Fruit fly (Drosophila melanogaster): ENCODE measurements around the gene Mcm6.

The Mcm6 gene

DNA sequence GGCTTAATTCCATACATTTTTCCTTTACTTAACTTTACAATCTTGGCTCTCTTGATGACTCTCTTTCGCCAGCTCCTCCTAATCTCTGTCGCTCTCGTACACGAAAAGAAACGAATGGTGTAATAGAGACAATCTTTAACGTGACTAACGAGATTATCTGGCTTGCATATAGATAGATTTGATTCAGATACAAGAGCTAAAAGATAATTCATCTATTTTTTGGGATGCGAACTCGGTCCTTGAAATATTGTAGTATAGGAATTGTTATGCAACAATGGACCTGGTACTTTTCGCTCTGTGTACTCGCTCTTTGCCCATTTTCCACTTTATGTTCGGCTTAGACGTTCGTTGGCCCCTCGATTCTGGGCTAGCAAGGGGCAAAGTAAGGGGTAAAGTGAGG lies 37.1 kb downstream of the Mcm6 start (continued):
- TF ChIP-seq CG4820 (GFP tag; optimal IDR thresholded peaks at IDR 0.05), result peak; percentile 55
- peak; percentile 49 for TF ChIP-seq CG10147 (GFP tag; optimal IDR thresholded peaks at IDR 0.05)
- TF ChIP-seq slp2 (GFP tag; optimal IDR thresholded peaks at IDR 0.05), result peak; percentile 82
- TF ChIP-seq org-1 (GFP tag; optimal IDR thresholded peaks at IDR 0.05), result peak; percentile 89
- peak; percentile 50 for TF ChIP-seq CG1647 (GFP tag; optimal IDR thresholded peaks at IDR 0.05)
- TF ChIP-seq CG14667 (GFP tag; IDR thresholded peaks at IDR 0.05), result peak; percentile 44; the same call in 1 of the 2 replicates
- peak; percentile 79 for TF ChIP-seq Ptx1 (GFP tag; IDR thresholded peaks at IDR 0.05)
- TF ChIP-seq Nf-YB (GFP tag; optimal IDR thresholded peaks at IDR 0.05), result peak; percentile 61
- peak; percentile 83 for TF ChIP-seq vvl (GFP tag; IDR thresholded peaks at IDR 0.05)
- no peak for TF ChIP-seq hb (GFP tag; IDR thresholded peaks at IDR 0.05; ENCODE audit: partially characterized antibody)
- TF ChIP-seq CG8944 (GFP tag; optimal IDR thresholded peaks at IDR 0.05), result peak; percentile 64
- TF ChIP-seq CG6791 (GFP tag; IDR thresholded peaks at IDR 0.05; ENCODE audit: partially characterized antibody), result no peak
- peak; percentile 62 for TF ChIP-seq CG31224 (GFP tag; IDR thresholded peaks at IDR 0.05)
- peak; percentile 58 for TF ChIP-seq CG11723 (GFP tag; optimal IDR thresholded peaks at IDR 0.05)
- TF ChIP-seq CG10959 (GFP tag; IDR thresholded peaks at IDR 0.05), result no peak
- peak; percentile 73 for TF ChIP-seq Atf6 (GFP tag; IDR thresholded peaks at IDR 0.05)
- no peak for TF ChIP-seq HLH4C (GFP tag; IDR thresholded peaks at IDR 0.05; ENCODE audit: partially characterized antibody)
- TF ChIP-seq CG10274 (GFP tag; optimal IDR thresholded peaks at IDR 0.05), result peak; percentile 34
- no peak for TF ChIP-seq Dfd (GFP tag; optimal IDR thresholded peaks at IDR 0.05)
- peak; percentile 87 for TF ChIP-seq oc (tag; optimal IDR thresholded peaks at IDR 0.05)
- TF ChIP-seq CG4282 (GFP tag; optimal IDR thresholded peaks at IDR 0.05), result peak; percentile 18
- peak; percentile 65 for TF ChIP-seq fd3F (GFP tag; optimal IDR thresholded peaks at IDR 0.05)
- TF ChIP-seq Hand (GFP tag; optimal IDR thresholded peaks at IDR 0.05), result peak; percentile 83
- TF ChIP-seq CG15696 (tag; optimal IDR thresholded peaks at IDR 0.05), result peak; percentile 32
- TF ChIP-seq CG2875 (GFP tag; optimal IDR thresholded peaks at IDR 0.05), result peak; percentile 79
- TF ChIP-seq CG17186 (GFP tag; optimal IDR thresholded peaks at IDR 0.05), result peak; percentile 43
- TF ChIP-seq tup (GFP tag; optimal IDR thresholded peaks at IDR 0.05), result peak; percentile 48
- peak; percentile 15 for TF ChIP-seq MESR4 (GFP tag; optimal IDR thresholded peaks at IDR 0.05)
- TF ChIP-seq gt (GFP tag; IDR thresholded peaks at IDR 0.05), result no peak
- peak; percentile 76 for TF ChIP-seq CG17361 (GFP tag; IDR thresholded peaks at IDR 0.05)
- TF ChIP-seq Dp (GFP tag; optimal IDR thresholded peaks at IDR 0.05), result no peak
- peak; percentile 52 for TF ChIP-seq sug (tag; optimal IDR thresholded peaks at IDR 0.05)
- TF ChIP-seq CG11085 (GFP tag; IDR thresholded peaks at IDR 0.05), result peak; percentile 56
- no peak for TF ChIP-seq Sry-β (GFP tag; optimal IDR thresholded peaks at IDR 0.05)
- no peak for TF ChIP-seq CG4360 (GFP tag; IDR thresholded peaks at IDR 0.05)
- peak; percentile 45 for TF ChIP-seq corto (GFP tag; optimal IDR thresholded peaks at IDR 0.05)
- peak; percentile 48 for TF ChIP-seq stc (GFP tag; IDR thresholded peaks at IDR 0.05)
- peak; percentile 40 for TF ChIP-seq schlank (tag; optimal IDR thresholded peaks at IDR 0.05)
- TF ChIP-seq cad (GFP tag; optimal IDR thresholded peaks at IDR 0.05), result no peak
- peak; percentile 74 for TF ChIP-seq gsb-n (tag; optimal IDR thresholded peaks at IDR 0.05)
- peak; percentile 79 for TF ChIP-seq BtbVII (GFP tag; optimal IDR thresholded peaks at IDR 0.05)
- TF ChIP-seq CG2889 (GFP tag; IDR thresholded peaks at IDR 0.05), result no peak
- TF ChIP-seq PHDP (tag; optimal IDR thresholded peaks at IDR 0.05), result peak; percentile 87
- TF ChIP-seq CG6654 (GFP tag; optimal IDR thresholded peaks at IDR 0.05), result peak; percentile 31
- peak; percentile 49 for TF ChIP-seq CG12942 (GFP tag; optimal IDR thresholded peaks at IDR 0.05)
- TF ChIP-seq fd102C (GFP tag; optimal IDR thresholded peaks at IDR 0.05), result no peak
- TF ChIP-seq CG31388 (GFP tag; optimal IDR thresholded peaks at IDR 0.05), result peak; percentile 35
- peak; percentile 79 for TF ChIP-seq bab2 (GFP tag; optimal IDR thresholded peaks at IDR 0.05)
- TF ChIP-seq CG13775 (GFP tag; optimal IDR thresholded peaks at IDR 0.05), result peak; percentile 65
- peak; percentile 92 for TF ChIP-seq cwo (GFP tag; optimal IDR thresholded peaks at IDR 0.05)
- no peak for TF ChIP-seq sens-2 (GFP tag; IDR thresholded peaks at IDR 0.05)
